Worm (Caenorhabditis elegans): ENCODE data around the gene T13C5.6.

DNA sequence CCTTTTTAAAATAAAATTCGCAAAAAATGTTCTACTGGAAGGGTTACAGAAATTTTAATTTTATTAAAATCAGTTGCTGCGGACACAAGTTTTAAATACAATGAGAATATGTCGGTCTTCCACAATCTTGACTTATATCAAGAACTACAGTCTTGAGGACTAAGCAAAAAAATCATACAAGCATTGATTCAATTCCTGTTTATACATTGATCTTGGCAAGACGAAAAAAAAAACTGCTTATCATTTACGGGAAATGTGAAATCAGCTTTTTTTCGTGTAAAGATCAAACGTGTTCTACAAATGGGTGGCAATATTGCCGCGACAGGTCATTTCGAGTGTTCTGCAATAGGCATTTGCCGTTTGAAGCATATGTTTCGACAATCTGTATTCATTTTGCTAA, 22.8 kb downstream of the T13C5.6 start, which contains the start of gene T13C5.2:
- no peak for TF ChIP-seq ztf-29 (GFP tag; IDR thresholded peaks at IDR 0.05)
- no peak for TF ChIP-seq ref-1 (GFP tag; conservative IDR thresholded peaks at IDR 0.05)
- no peak for TF ChIP-seq T22C8.4 (GFP tag; IDR thresholded peaks at IDR 0.05)

Data from whole organism, midembryonic.